Fruit fly (Drosophila melanogaster) whole organism, embryonic: Measurements from ENCODE around the gene Sec10.
A peak's percentile ranks its signal among the peaks of the same experiment; 100 is the strongest.

Source experiments
- ATbp ChIP-seq: fragments of 200-800 bp; sonication (Bioruptor generic); optimal IDR thresholded peaks from 2 replicates; lab custom pipeline; 2017; ENCODE audit warnings: missing biosample characterization, mild to moderate bottlenecking, missing genetic modification characterization, missing genetic modification reagents
- B-H2 ChIP-seq: fragments of 200-800 bp; sonication (Bioruptor generic); optimal IDR thresholded peaks from 2 replicates; lab custom pipeline; 2018; ENCODE audit warnings: missing biosample characterization, mild to moderate bottlenecking, missing genetic modification characterization
- Bgb ChIP-seq: fragments of 200-800 bp; sonication (Bioruptor generic); IDR thresholded peaks from 2 replicates; pipeline ENCODE4 v1.3.6; 2022; ENCODE audit warnings: missing biosample characterization, missing genetic modification characterization; ENCODE audit not compliant: partially characterized antibody
- CG10147 ChIP-seq: fragments of 200-800 bp; sonication (Bioruptor generic); optimal IDR thresholded peaks from 2 replicates; lab custom pipeline; 2019; ENCODE audit warnings: missing biosample characterization, mild to moderate bottlenecking, missing genetic modification characterization, moderate library complexity
- CG10267 ChIP-seq: fragments of 200-800 bp; sonication (Bioruptor generic); optimal IDR thresholded peaks from 2 replicates; lab custom pipeline; 2018; ENCODE audit warnings: missing biosample characterization, mild to moderate bottlenecking, missing genetic modification characterization, moderate library complexity
- CG10959 ChIP-seq: fragments of 200-800 bp; sonication (Bioruptor generic); IDR thresholded peaks from 2 replicates; pipeline ENCODE4 v1.3.6; 2022; ENCODE audit warnings: missing biosample characterization, missing genetic modification characterization
- CG11093 ChIP-seq: fragments of 200-800 bp; sonication (Bioruptor generic); IDR thresholded peaks from 3 replicates; pipeline ENCODE4 v1.3.6; 2022; ENCODE audit warnings: missing biosample characterization, missing genetic modification characterization
- CG12391 ChIP-seq: fragments of 200-800 bp; sonication (Bioruptor generic); optimal IDR thresholded peaks from 3 replicates; lab custom pipeline; 2018; ENCODE audit warnings: missing biosample characterization, mild to moderate bottlenecking, missing genetic modification characterization, moderate library complexity
- CG14050 ChIP-seq: fragments of 200-800 bp; sonication (Bioruptor generic); IDR thresholded peaks from 3 replicates; pipeline ENCODE4 v1.3.6; 2022; ENCODE audit warnings: missing biosample characterization, missing genetic modification characterization
- CG14667 ChIP-seq: fragments of 200-800 bp; sonication (Bioruptor generic); IDR thresholded peaks from 2 replicates; pipeline ENCODE4 v1.3.6; 2022; ENCODE audit warnings: missing biosample characterization, missing genetic modification characterization
- CG16779 ChIP-seq: fragments of 200-800 bp; sonication (Bioruptor generic); IDR thresholded peaks from 2 replicates; pipeline ENCODE4 v1.3.6; 2022; ENCODE audit warnings: missing biosample characterization, missing genetic modification characterization
- CG17802 ChIP-seq: fragments of 200-800 bp; sonication (Bioruptor generic); optimal IDR thresholded peaks from 2 replicates; lab custom pipeline; 2018; ENCODE audit warnings: missing biosample characterization, mild to moderate bottlenecking, missing genetic modification characterization, moderate library complexity
- CG3065 ChIP-seq: fragments of 200-800 bp; sonication (Bioruptor generic); optimal IDR thresholded peaks from 2 replicates; lab custom pipeline; 2016; ENCODE audit warnings: missing biosample characterization, missing genetic modification characterization
- CG31441 ChIP-seq: fragments of 200-800 bp; sonication (Bioruptor generic); IDR thresholded peaks from 2 replicates; pipeline ENCODE4 v1.3.6; 2022; ENCODE audit warnings: missing biosample characterization, missing genetic modification characterization
- CG33557 ChIP-seq: fragments of 200-800 bp; sonication (Bioruptor generic); optimal IDR thresholded peaks from 2 replicates; lab custom pipeline; 2019; ENCODE audit warnings: missing biosample characterization, mild to moderate bottlenecking, missing genetic modification characterization, moderate library complexity
- CG3407 ChIP-seq: fragments of 200-800 bp; sonication (Bioruptor generic); optimal IDR thresholded peaks from 2 replicates; lab custom pipeline; 2018; ENCODE audit warnings: missing biosample characterization, mild to moderate bottlenecking, missing genetic modification characterization
- CG34422 ChIP-seq: fragments of 200-800 bp; sonication (Bioruptor generic); IDR thresholded peaks from 3 replicates; pipeline ENCODE4 v1.3.6; 2022; ENCODE audit warnings: missing biosample characterization, missing genetic modification characterization
- CG3995 ChIP-seq: fragments of 200-800 bp; sonication (Bioruptor generic); optimal IDR thresholded peaks from 3 replicates; lab custom pipeline; 2016; ENCODE audit warnings: missing biosample characterization, missing genetic modification characterization
- CG4820 ChIP-seq: fragments of 200-800 bp; sonication (Bioruptor generic); optimal IDR thresholded peaks from 3 replicates; lab custom pipeline; 2016; ENCODE audit warnings: missing biosample characterization, missing genetic modification characterization
- CG6683 ChIP-seq: fragments of 200-800 bp; sonication (Bioruptor generic); optimal IDR thresholded peaks from 2 replicates; lab custom pipeline; 2017; ENCODE audit warnings: missing biosample characterization, mild to moderate bottlenecking, missing genetic modification characterization, missing genetic modification reagents
- CG7372 ChIP-seq: fragments of 200-800 bp; sonication (Bioruptor generic); IDR thresholded peaks from 2 replicates; pipeline ENCODE4 v1.3.6; 2022; ENCODE audit warnings: missing biosample characterization, missing genetic modification characterization
- CG7556 ChIP-seq: fragments of 200-800 bp; sonication (Bioruptor generic); optimal IDR thresholded peaks from 2 replicates; lab custom pipeline; 2017; ENCODE audit warnings: missing biosample characterization, mild to moderate bottlenecking, missing genetic modification characterization
- CG7745 ChIP-seq: fragments of 200-800 bp; sonication (Bioruptor generic); optimal IDR thresholded peaks from 2 replicates; lab custom pipeline; 2018; ENCODE audit warnings: missing biosample characterization, mild to moderate bottlenecking, missing genetic modification characterization, moderate library complexity
- CG8765 ChIP-seq: fragments of 200-800 bp; sonication (Bioruptor generic); IDR thresholded peaks from 2 replicates; pipeline ENCODE4 v1.3.6; 2022; ENCODE audit warnings: missing biosample characterization, missing genetic modification characterization
- CG9609 ChIP-seq: fragments of 200-800 bp; sonication (Bioruptor generic); optimal IDR thresholded peaks from 3 replicates; lab custom pipeline; 2016; ENCODE audit warnings: missing biosample characterization, missing genetic modification characterization
- CG9727 ChIP-seq: fragments of 200-800 bp; sonication (Bioruptor generic); optimal IDR thresholded peaks from 3 replicates; lab custom pipeline; 2017; ENCODE audit warnings: missing biosample characterization, mild to moderate bottlenecking, missing genetic modification characterization
- CG9876 ChIP-seq: fragments of 200-800 bp; sonication (Bioruptor generic); optimal IDR thresholded peaks from 2 replicates; lab custom pipeline; 2016; ENCODE audit warnings: missing biosample characterization, missing genetic modification characterization
- D ChIP-seq, 2 experiments: fragments of 200-800 bp in 1 of 2; fragments of >200 bp in 1 of 2; sonication (Bioruptor generic) in 1 of 2; optimal IDR thresholded peaks; 2 replicates in 1 of 2; 3 replicates in 1 of 2; lab custom pipeline; 2017; ENCODE audit warnings: mild to moderate bottlenecking in 1 of 2, missing biosample characterization in 1 of 2, missing genetic modification characterization in 1 of 2, missing genetic modification reagents in 1 of 2
- Dfd ChIP-seq, 2 experiments: fragments of >200 bp; optimal IDR thresholded peaks; 2 replicates each; lab custom pipeline; 2017; ENCODE audit warnings: missing biosample characterization in 2 of 2, missing genetic modification characterization in 2 of 2
- Dip2 ChIP-seq: fragments of 200-800 bp; sonication (Bioruptor generic); IDR thresholded peaks from 2 replicates; pipeline ENCODE4 v1.3.6; 2022; ENCODE audit warnings: missing biosample characterization, missing genetic modification characterization
- H15 ChIP-seq: fragments of 200-800 bp; sonication (Bioruptor generic); IDR thresholded peaks from 3 replicates; pipeline ENCODE4 v1.3.6; 2022; ENCODE audit warnings: missing biosample characterization, missing genetic modification characterization
- Meics ChIP-seq: fragments of 200-800 bp; sonication (Bioruptor generic); optimal IDR thresholded peaks from 2 replicates; lab custom pipeline; 2017; ENCODE audit warnings: missing biosample characterization, mild to moderate bottlenecking, missing genetic modification characterization
- Opbp ChIP-seq: fragments of 200-800 bp; sonication (Bioruptor generic); IDR thresholded peaks from 3 replicates; pipeline ENCODE4 v1.3.6; 2022; ENCODE audit warnings: missing biosample characterization, missing genetic modification characterization; ENCODE audit not compliant: partially characterized antibody
- Pdp1 ChIP-seq, 2 experiments: fragments of 200-800 bp; sonication (Bioruptor generic); optimal IDR thresholded peaks; 3 replicates each; lab custom pipeline; 2016; ENCODE audit warnings: missing biosample characterization in 2 of 2, missing genetic modification characterization in 2 of 2, mild to moderate bottlenecking in 1 of 2, moderate library complexity in 1 of 2
- ase ChIP-seq: fragments of 200-800 bp; sonication (Bioruptor generic); IDR thresholded peaks from 3 replicates; pipeline ENCODE4 v1.3.6; 2022; ENCODE audit warnings: missing biosample characterization, missing genetic modification characterization
- bowl ChIP-seq: fragments of 200-800 bp; sonication (Bioruptor generic); IDR thresholded peaks from 2 replicates; pipeline ENCODE4 v1.3.6; 2022; ENCODE audit warnings: missing biosample characterization, missing genetic modification characterization
- chn ChIP-seq: fragments of 200-800 bp; sonication (Bioruptor generic); optimal IDR thresholded peaks from 2 replicates; lab custom pipeline; 2016; ENCODE audit warnings: missing biosample characterization, missing genetic modification characterization
- ftz-f1 ChIP-seq: fragments of 200-800 bp; sonication (Bioruptor generic); optimal IDR thresholded peaks from 2 replicates; lab custom pipeline; 2016; ENCODE audit warnings: missing biosample characterization, missing genetic modification characterization
- gce ChIP-seq: fragments of 200-800 bp; sonication (Bioruptor generic); IDR thresholded peaks from 3 replicates; pipeline ENCODE4 v1.3.6; 2022; ENCODE audit warnings: missing biosample characterization, missing genetic modification characterization
- hbn ChIP-seq: fragments of 200-800 bp; sonication (Bioruptor generic); IDR thresholded peaks from 2 replicates; pipeline ENCODE4 v1.3.6; 2022; ENCODE audit warnings: missing biosample characterization, missing genetic modification characterization; ENCODE audit not compliant: partially characterized antibody
- p53 ChIP-seq: fragments of 200-800 bp; sonication (Bioruptor generic); optimal IDR thresholded peaks from 2 replicates; lab custom pipeline; 2016; ENCODE audit warnings: missing biosample characterization, missing genetic modification characterization
- pb ChIP-seq: fragments of 200-800 bp; sonication (Bioruptor generic); optimal IDR thresholded peaks from 3 replicates; lab custom pipeline; 2016; ENCODE audit warnings: missing biosample characterization, missing genetic modification characterization
- ranshi ChIP-seq: fragments of 200-800 bp; sonication (Bioruptor generic); IDR thresholded peaks from 2 replicates; pipeline ENCODE4 v1.3.6; 2022; ENCODE audit warnings: missing biosample characterization, missing genetic modification characterization
- row ChIP-seq: fragments of 200-800 bp; sonication (Bioruptor generic); IDR thresholded peaks from 3 replicates; pipeline ENCODE4 v1.3.6; 2022; ENCODE audit warnings: missing biosample characterization, missing genetic modification characterization
- run ChIP-seq: fragments of 200-800 bp; sonication (Bioruptor generic); optimal IDR thresholded peaks from 3 replicates; lab custom pipeline; 2018; ENCODE audit warnings: missing biosample characterization, mild to moderate bottlenecking, missing genetic modification characterization
- sd ChIP-seq: fragments of 200-800 bp; sonication (Bioruptor generic); optimal IDR thresholded peaks from 3 replicates; lab custom pipeline; 2018; ENCODE audit warnings: missing biosample characterization, mild to moderate bottlenecking, missing genetic modification characterization, moderate library complexity
- sim ChIP-seq: fragments of 200-800 bp; sonication (Bioruptor generic); IDR thresholded peaks from 2 replicates; pipeline ENCODE4 v1.3.6; 2022; ENCODE audit warnings: missing biosample characterization, missing genetic modification characterization
- sisA ChIP-seq: fragments of 200-800 bp; sonication (Bioruptor generic); IDR thresholded peaks from 2 replicates; pipeline ENCODE4 v1.3.6; 2022; ENCODE audit warnings: missing biosample characterization, missing genetic modification characterization
- stc ChIP-seq: fragments of 200-800 bp; sonication (Bioruptor generic); IDR thresholded peaks from 2 replicates; pipeline ENCODE4 v1.3.6; 2022; ENCODE audit warnings: missing biosample characterization, missing genetic modification characterization
- yki ChIP-seq: fragments of >200 bp; optimal IDR thresholded peaks from 3 replicates; lab custom pipeline; 2018

Gene Sec10

DNA sequence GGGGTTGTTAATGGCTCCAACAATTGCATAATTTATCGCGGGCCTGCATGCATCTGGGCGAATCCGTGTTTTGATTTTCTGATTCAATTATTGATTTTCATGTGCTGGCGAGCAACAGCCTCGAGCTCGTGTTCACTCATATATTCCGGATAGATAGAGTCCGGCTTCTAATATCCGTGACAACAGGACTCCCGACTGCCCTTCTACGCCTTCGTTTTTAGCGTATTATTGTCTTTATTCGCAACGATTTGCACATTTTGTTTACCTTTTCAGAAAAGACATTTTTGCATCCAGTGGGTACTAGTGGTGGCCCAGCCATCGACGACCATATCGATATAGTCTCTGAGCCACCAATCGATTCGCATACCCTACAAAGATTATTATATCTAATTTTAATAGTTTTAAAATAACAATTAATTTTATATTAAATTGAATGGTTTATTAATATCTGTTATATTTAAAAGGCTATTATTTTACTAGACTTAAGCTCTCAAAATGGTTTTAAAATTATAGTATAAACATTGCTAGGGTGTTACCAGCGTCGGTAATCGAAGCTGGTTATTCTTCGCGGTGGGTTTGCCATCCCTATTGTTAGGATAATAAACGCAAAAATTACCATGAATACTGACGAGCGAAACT lies 26.7 kb downstream of the Sec10 start, which contains the start of the genes Myo95E and TBC1d7 (continued):
- peak; percentile 84 for TF ChIP-seq CG10267
- peak; percentile 78 for TF ChIP-seq CG8765 (GFP tag; lab: Robert Waterston, UW)
- TF ChIP-seq gce = peak; percentile 80; the same call in 2 of the 3 replicates
- no peak for TF ChIP-seq yki
- TF ChIP-seq CG10147 (GFP tag; lab: Kevin White, UChicago) = peak; percentile 86
- TF ChIP-seq CG14667 (GFP tag; lab: Robert Waterston, UW) = peak; percentile 95
- 0 out of 2 replicates have a peak, but pooled peaks have one; percentile 72 for TF ChIP-seq sim (GFP tag; lab: Robert Waterston, UW)
- peak; percentile 37; the same call in 1 of the 3 replicates for TF ChIP-seq Opbp (GFP tag; lab: Robert Waterston, UW)
- peak; percentile 58 for TF ChIP-seq CG6683 (GFP tag; lab: Kevin White, UChicago)
- peak; percentile 89 for TF ChIP-seq CG9727 (GFP tag; lab: Kevin White, UChicago)
- peak; percentile 70 for TF ChIP-seq chn
- peak; percentile 88 for TF ChIP-seq Meics (GFP tag; lab: Kevin White, UChicago)
- TF ChIP-seq Bgb (GFP tag; lab: Robert Waterston, UW) = peak; percentile 45; the same call in 1 of the 2 replicates
- TF ChIP-seq CG9609 = peak; percentile 18
- TF ChIP-seq ftz-f1 (GFP tag; lab: Kevin White, UChicago) = no peak
- peak; percentile 93 for TF ChIP-seq ranshi (GFP tag; lab: Robert Waterston, UW)
- TF ChIP-seq p53 (GFP tag; lab: Kevin White, UChicago) = no peak
- peak; percentile 66 for TF ChIP-seq CG33557
- peak; percentile 84 for TF ChIP-seq CG7556 (GFP tag; lab: Kevin White, UChicago)
- TF ChIP-seq D (optimal IDR thresholded peaks at IDR 0.05; lab: Kevin White, UChicago) = no peak
- peak; percentile 74 for TF ChIP-seq D (GFP tag; optimal IDR thresholded peaks at IDR 0.05; lab: Kevin White, UChicago)
- TF ChIP-seq B-H2 (GFP tag; lab: Kevin White, UChicago) = peak; percentile 61
- TF ChIP-seq row (GFP tag; lab: Robert Waterston, UW) = peak; percentile 99
- peak; percentile 82 for TF ChIP-seq CG4820 (GFP tag; lab: Kevin White, UChicago)
- TF ChIP-seq CG7372 (GFP tag; lab: Robert Waterston, UW) = peak; percentile 90
- TF ChIP-seq hbn (GFP tag; lab: Robert Waterston, UW) = peak; percentile 64
- TF ChIP-seq CG17802 (tag; lab: Kevin White, UChicago) = peak; percentile 38
- TF ChIP-seq Dip2 (GFP tag; lab: Robert Waterston, UW) = no peak
- TF ChIP-seq sd (tag; lab: Kevin White, UChicago) = no peak
- peak; percentile 95 for TF ChIP-seq CG34422
- no peak for TF ChIP-seq CG31441
- TF ChIP-seq Dfd (GFP tag; optimal IDR thresholded peaks at IDR 0.05; lab: Kevin White, UChicago) = no peak
- 0 out of 2 replicates have a peak, but pooled peaks have one; percentile 46 for TF ChIP-seq CG16779 (GFP tag; lab: Robert Waterston, UW)
- TF ChIP-seq ATbp (GFP tag; lab: Kevin White, UChicago) = no peak
- no peak for TF ChIP-seq CG9876 (GFP tag; lab: Kevin White, UChicago)
- TF ChIP-seq ase = peak; percentile 75
- peak; percentile 80 for TF ChIP-seq CG14050 (GFP tag; lab: Robert Waterston, UW)
- peak; percentile 26 for TF ChIP-seq CG3065 (GFP tag; lab: Kevin White, UChicago)
- peak; percentile 96 for TF ChIP-seq stc
- peak; percentile 72 for TF ChIP-seq run (tag; lab: Kevin White, UChicago)
- TF ChIP-seq H15 (GFP tag; lab: Robert Waterston, UW) = peak; percentile 93
- peak; percentile 46 to 60 for TF ChIP-seq Pdp1 (GFP tag; optimal IDR thresholded peaks at IDR 0.05; lab: Kevin White, UChicago)
- peak; percentile 90 for TF ChIP-seq sisA (GFP tag; lab: Robert Waterston, UW)
- TF ChIP-seq bowl (GFP tag; lab: Robert Waterston, UW) = peak; percentile 79
- TF ChIP-seq CG7745 (tag; lab: Kevin White, UChicago) = no peak
- peak; percentile 70 for TF ChIP-seq CG3995 (GFP tag; lab: Kevin White, UChicago)
- peak; percentile 95 for TF ChIP-seq CG12391 (tag; lab: Kevin White, UChicago)
- peak; percentile 90 for TF ChIP-seq CG11093 (GFP tag; lab: Robert Waterston, UW)
- peak; percentile 89 for TF ChIP-seq CG10959 (GFP tag; lab: Robert Waterston, UW)
- peak; percentile 61 for TF ChIP-seq CG3407 (GFP tag; lab: Kevin White, UChicago)
- no peak for TF ChIP-seq pb
